Fruit fly (Drosophila melanogaster): ENCODE measurements around the gene CG14668.

- TF ChIP-seq Pif1A (GFP tag; optimal IDR thresholded peaks at IDR 0.05): no peak
- TF ChIP-seq rn (GFP tag; IDR thresholded peaks at IDR 0.05): no peak
- peak; percentile 82 for TF ChIP-seq EcR (GFP tag; optimal IDR thresholded peaks at IDR 0.05)
- no peak for TF ChIP-seq Ets98B (GFP tag; IDR thresholded peaks at IDR 0.05)
- no peak for TF ChIP-seq CG34367 (tag; optimal IDR thresholded peaks at IDR 0.05)
- TF ChIP-seq CG13204 (GFP tag; optimal IDR thresholded peaks at IDR 0.05): peak; percentile 40
- TF ChIP-seq CG17806 (tag; optimal IDR thresholded peaks at IDR 0.05): no peak
- TF ChIP-seq CG32121 (GFP tag; IDR thresholded peaks at IDR 0.05): no peak
These were observed 2.7 kb upstream of the CG14668 start for dm6 chr3R:5390095-5390663.
